Worm (Caenorhabditis elegans) whole organism, L2 larva: ENCODE results near the gene akt-2.

Experiments
- C34F6.9 ChIP-seq: fragments of 150-350 bp; optimal IDR thresholded peaks from 2 replicates; lab custom pipeline; 2014; ENCODE audit warnings: missing biosample characterization, missing genetic modification characterization
- F13H6.1 ChIP-seq: sonication (generic microtip); optimal IDR thresholded peaks from 2 replicates; lab custom pipeline; 2016; ENCODE audit warnings: missing genetic modification characterization, missing compliant biosample characterization
- R02D3.7 ChIP-seq: fragments of 150-350 bp; optimal IDR thresholded peaks from 2 replicates; lab custom pipeline; 2014; ENCODE audit warnings: missing biosample characterization, missing genetic modification characterization
- Y55F3AM.14 ChIP-seq: fragments of 200-800 bp; sonication (Bioruptor generic); optimal IDR thresholded peaks from 2 replicates; lab custom pipeline; 2018; ENCODE audit warnings: mild to moderate bottlenecking, missing genetic modification characterization, missing compliant biosample characterization
- ZK546.5 ChIP-seq: sonication (generic microtip); optimal IDR thresholded peaks from 2 replicates; lab custom pipeline; 2017; ENCODE audit warnings: missing biosample characterization, missing genetic modification characterization
- alr-1 ChIP-seq: fragments of 150-350 bp; optimal IDR thresholded peaks from 2 replicates; lab custom pipeline; 2014; ENCODE audit warnings: missing biosample characterization, missing genetic modification characterization
- aly-2 ChIP-seq: fragments of 150-350 bp; optimal IDR thresholded peaks from 2 replicates; lab custom pipeline; 2014; ENCODE audit warnings: missing biosample characterization, missing genetic modification characterization
- ama-1 ChIP-seq: fragments of 150-350 bp; optimal IDR thresholded peaks from 2 replicates; lab custom pipeline; 2018; ENCODE audit warnings: inconsistent platforms
- blmp-1 ChIP-seq: sonication (generic microtip); optimal IDR thresholded peaks from 2 replicates; lab custom pipeline; 2017; ENCODE audit warnings: missing genetic modification characterization, mild to moderate bottlenecking, missing compliant biosample characterization, antibody characterized with exemption, moderate library complexity; ENCODE audit not compliant: insufficient read depth
- ceh-16 ChIP-seq: fragments of 150-350 bp; optimal IDR thresholded peaks from 2 replicates; lab custom pipeline; 2014; ENCODE audit warnings: missing biosample characterization, missing genetic modification characterization
- ceh-82 ChIP-seq: fragments of 150-350 bp; optimal IDR thresholded peaks from 2 replicates; lab custom pipeline; 2014; ENCODE audit warnings: missing biosample characterization, missing genetic modification characterization
- crh-2 ChIP-seq: sonication (generic microtip); optimal IDR thresholded peaks from 2 replicates; lab custom pipeline; 2017; ENCODE audit warnings: missing biosample characterization, missing genetic modification characterization
- dmd-4 ChIP-seq: sonication (generic microtip); optimal IDR thresholded peaks from 2 replicates; lab custom pipeline; 2017; ENCODE audit warnings: missing biosample characterization, missing genetic modification characterization
- egl-27 ChIP-seq: sonication (generic microtip); optimal IDR thresholded peaks from 3 replicates; lab custom pipeline; 2017; ENCODE audit warnings: missing biosample characterization, missing genetic modification reagents, missing genetic modification characterization
- elt-1 ChIP-seq: fragments of 150-350 bp; optimal IDR thresholded peaks from 2 replicates; lab custom pipeline; 2014; ENCODE audit warnings: missing biosample characterization, missing genetic modification characterization
- elt-3 ChIP-seq: sonication (generic microtip); optimal IDR thresholded peaks from 2 replicates; lab custom pipeline; 2017; ENCODE audit warnings: missing biosample characterization, missing genetic modification characterization
- fos-1 ChIP-seq: fragments of 150-350 bp; optimal IDR thresholded peaks from 2 replicates; lab custom pipeline; 2014; ENCODE audit warnings: missing biosample characterization, missing genetic modification characterization
- gmeb-1 ChIP-seq: fragments of 150-350 bp; optimal IDR thresholded peaks from 2 replicates; lab custom pipeline; 2014; ENCODE audit warnings: missing biosample characterization, missing genetic modification characterization
- lin-11 ChIP-seq: fragments of 150-350 bp; sonication (generic microtip); optimal IDR thresholded peaks from 2 replicates; lab custom pipeline; 2014; ENCODE audit warnings: missing biosample characterization, missing genetic modification characterization, inconsistent platforms, mixed read lengths
- lin-13 ChIP-seq: fragments of 150-350 bp; optimal IDR thresholded peaks from 2 replicates; lab custom pipeline; 2014; ENCODE audit warnings: missing biosample characterization, missing genetic modification reagents, missing genetic modification characterization
- lin-39 ChIP-seq: fragments of 150-350 bp; optimal IDR thresholded peaks from 2 replicates; lab custom pipeline; 2014; ENCODE audit warnings: missing biosample characterization, missing genetic modification reagents, missing genetic modification characterization
- lsy-2 ChIP-seq, 2 experiments: fragments of 150-350 bp in 1 of 2; sonication (generic microtip) in 1 of 2; optimal IDR thresholded peaks; 2 replicates each; lab custom pipeline; 2014 to 2017; ENCODE audit warnings: missing biosample characterization in 2 of 2, missing genetic modification characterization in 2 of 2
- mab-5 ChIP-seq: fragments of 150-350 bp; optimal IDR thresholded peaks from 2 replicates; lab custom pipeline; 2014; ENCODE audit warnings: missing biosample characterization, missing genetic modification characterization
- mbf-1 ChIP-seq: sonication (generic microtip); optimal IDR thresholded peaks from 2 replicates; lab custom pipeline; 2017; ENCODE audit warnings: missing biosample characterization, missing genetic modification characterization
- mdl-1 ChIP-seq, 2 experiments: fragments of 150-350 bp in 1 of 2; sonication (generic microtip) in 1 of 2; optimal IDR thresholded peaks; 2 replicates each; lab custom pipeline; 2017; ENCODE audit warnings: missing biosample characterization in 2 of 2, missing genetic modification characterization in 2 of 2
- nhr-10 ChIP-seq: sonication (generic microtip); optimal IDR thresholded peaks from 2 replicates; lab custom pipeline; 2017; ENCODE audit warnings: missing biosample characterization, missing genetic modification characterization
- nhr-11 ChIP-seq: fragments of 150-350 bp; optimal IDR thresholded peaks from 2 replicates; lab custom pipeline; 2014; ENCODE audit warnings: missing biosample characterization, missing genetic modification characterization
- nhr-12 ChIP-seq: fragments of 150-350 bp; optimal IDR thresholded peaks from 2 replicates; lab custom pipeline; 2014; ENCODE audit warnings: missing biosample characterization, missing genetic modification characterization
- nhr-129 ChIP-seq: fragments of 150-350 bp; optimal IDR thresholded peaks from 2 replicates; lab custom pipeline; 2014; ENCODE audit warnings: missing biosample characterization, missing genetic modification characterization
- nhr-21 ChIP-seq: fragments of 150-350 bp; optimal IDR thresholded peaks from 2 replicates; lab custom pipeline; 2014; ENCODE audit warnings: missing biosample characterization, missing genetic modification characterization
- nhr-23 ChIP-seq: fragments of 150-350 bp; optimal IDR thresholded peaks from 2 replicates; lab custom pipeline; 2014; ENCODE audit warnings: missing biosample characterization, missing genetic modification reagents, missing genetic modification characterization
- nhr-237 ChIP-seq: fragments of 150-350 bp; optimal IDR thresholded peaks from 2 replicates; lab custom pipeline; 2014; ENCODE audit warnings: missing biosample characterization, missing genetic modification characterization
- nhr-25 ChIP-seq: fragments of 150-350 bp; sonication (generic microtip); optimal IDR thresholded peaks from 3 replicates; lab custom pipeline; 2014; ENCODE audit warnings: missing biosample characterization, missing genetic modification characterization
- nhr-6 ChIP-seq: fragments of 150-350 bp; optimal IDR thresholded peaks from 2 replicates; lab custom pipeline; 2014; ENCODE audit warnings: missing biosample characterization, missing genetic modification characterization
- nhr-77 ChIP-seq: fragments of 150-350 bp; optimal IDR thresholded peaks from 2 replicates; lab custom pipeline; 2014; ENCODE audit warnings: missing biosample characterization, missing genetic modification characterization
- peb-1 ChIP-seq: fragments of 150-350 bp; optimal IDR thresholded peaks from 2 replicates; lab custom pipeline; 2014; ENCODE audit warnings: missing biosample characterization, missing genetic modification characterization
- sem-4 ChIP-seq: fragments of 150-350 bp; optimal IDR thresholded peaks from 2 replicates; lab custom pipeline; 2014; ENCODE audit warnings: missing biosample characterization, missing genetic modification reagents, missing genetic modification characterization
- skn-1 ChIP-seq: sonication (generic microtip); optimal IDR thresholded peaks from 2 replicates; lab custom pipeline; 2017; ENCODE audit warnings: missing biosample characterization, missing genetic modification characterization
- sma-3 ChIP-seq: sonication (generic microtip); optimal IDR thresholded peaks from 2 replicates; lab custom pipeline; 2016; ENCODE audit warnings: missing genetic modification reagents, missing genetic modification characterization, missing compliant biosample characterization
- sma-9 ChIP-seq, 2 experiments: fragments of 150-350 bp in 1 of 2; sonication (generic microtip) in 1 of 2; optimal IDR thresholded peaks; 2 replicates each; lab custom pipeline; 2014 to 2016; ENCODE audit warnings: missing genetic modification characterization in 2 of 2, mild to moderate bottlenecking in 1 of 2, missing biosample characterization in 1 of 2, missing compliant biosample characterization in 1 of 2, missing genetic modification reagents in 1 of 2, moderate library complexity in 1 of 2
- snpc-4 ChIP-seq: fragments of 150-350 bp; optimal IDR thresholded peaks from 2 replicates; lab custom pipeline; 2014; ENCODE audit warnings: missing biosample characterization, missing genetic modification characterization
- unc-39 ChIP-seq: fragments of 150-350 bp; optimal IDR thresholded peaks from 2 replicates; lab custom pipeline; 2014; ENCODE audit warnings: missing biosample characterization, missing genetic modification characterization
- unc-55 ChIP-seq: fragments of 150-350 bp; sonication (generic microtip); optimal IDR thresholded peaks from 3 replicates; lab custom pipeline; 2014; ENCODE audit warnings: missing biosample characterization, missing genetic modification reagents, missing genetic modification characterization
- unc-62 ChIP-seq: fragments of 150-350 bp; optimal IDR thresholded peaks from 2 replicates; lab custom pipeline; 2014; ENCODE audit warnings: missing biosample characterization, missing genetic modification reagents, missing genetic modification characterization
- zag-1 ChIP-seq: fragments of 150-350 bp; optimal IDR thresholded peaks from 2 replicates; lab custom pipeline; 2014; ENCODE audit warnings: missing biosample characterization, missing genetic modification characterization
- ztf-1 ChIP-seq: fragments of 200-800 bp; sonication (Bioruptor generic); conservative IDR thresholded peaks from 2 replicates; pipeline ENCODE4 v1.3.6; 2022; ENCODE audit warnings: missing genetic modification characterization, missing compliant biosample characterization
- ztf-11 ChIP-seq: sonication (generic microtip); optimal IDR thresholded peaks from 2 replicates; lab custom pipeline; 2017; ENCODE audit warnings: missing biosample characterization, missing genetic modification characterization
- ztf-4 ChIP-seq: fragments of 150-350 bp; optimal IDR thresholded peaks from 2 replicates; lab custom pipeline; 2014; ENCODE audit warnings: missing biosample characterization, missing genetic modification characterization

The akt-2 gene

DNA sequence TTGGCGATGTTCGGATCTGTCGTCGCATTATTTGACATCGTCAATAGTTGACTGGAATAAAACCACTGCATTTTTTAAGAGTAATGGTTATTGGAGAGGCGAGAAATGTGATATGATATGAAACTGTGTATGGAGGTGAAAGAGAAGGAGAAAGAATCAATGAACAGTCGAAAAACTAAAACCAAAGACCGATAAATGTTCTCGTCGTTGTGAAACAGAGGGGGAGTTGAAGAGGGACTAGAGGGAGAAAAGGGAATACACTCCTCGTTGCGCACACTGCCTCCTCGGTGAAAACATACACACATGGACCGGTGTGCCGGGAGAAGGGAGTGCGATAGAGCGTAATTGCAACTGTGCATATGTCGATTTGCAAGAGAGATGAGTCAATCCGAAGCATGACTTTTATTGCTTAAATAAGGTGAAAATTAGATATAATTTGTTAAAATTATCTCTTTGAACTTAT lies 22.1 kb downstream of the akt-2 start, which contains the start of gene sym-4:
TSS of gene sym-4 (minus strand) at position 51 of the 463 bp plus-strand sequence.
- TF ChIP-seq sma-3 (GFP tag; lab: Kevin White, UChicago) (peak; percentile 96), Y55F3AM.14 (peak; percentile 5), nhr-10 (tag; lab: Kevin White, UChicago) (peak; percentile 22), peb-1 (tag; lab: Kevin White, UChicago) (peak; percentile 12), mab-5 (peak; percentile 81), unc-62 (no peak), nhr-12 (tag; lab: Kevin White, UChicago) (no peak), sma-9 (GFP tag; optimal IDR thresholded peaks at IDR 0.05; lab: Kevin White, UChicago) (peak; percentile 93), sma-9 (tag; optimal IDR thresholded peaks at IDR 0.05; lab: Kevin White, UChicago) (no peak), nhr-77 (tag; lab: Kevin White, UChicago) (peak; percentile 34), mbf-1 (no peak), ztf-4 (tag; lab: Kevin White, UChicago) (peak; percentile 84), ZK546.5 (tag; lab: Kevin White, UChicago) (no peak), dmd-4 (tag; lab: Kevin White, UChicago) (no peak), crh-2 (tag; lab: Kevin White, UChicago) (peak; percentile 96), nhr-23 (no peak), lin-13 (GFP tag; lab: Kevin White, UChicago) (peak; percentile 92), alr-1 (tag; lab: Kevin White, UChicago) (no peak), ztf-11 (no peak), ceh-82 (tag; lab: Kevin White, UChicago) (peak; percentile 32), ama-1 (lab: Kevin White, UChicago) (peak; percentile 30), blmp-1 (tag; lab: Kevin White, UChicago) (peak; percentile 80), lin-39 (tag; lab: Kevin White, UChicago) (no peak), aly-2 (tag; lab: Kevin White, UChicago) (no peak), gmeb-1 (peak; percentile 81), C34F6.9 (tag; lab: Kevin White, UChicago) (peak; percentile 98), nhr-6 (tag; lab: Kevin White, UChicago) (peak; percentile 76), F13H6.1 (tag; lab: Kevin White, UChicago) (peak; percentile 90), R02D3.7 (tag; lab: Kevin White, UChicago) (no peak), lsy-2 (tag; optimal IDR thresholded peaks at IDR 0.05; lab: Kevin White, UChicago) (peak; percentile 35 to 90), nhr-11 (tag; lab: Kevin White, UChicago) (peak; percentile 51), mdl-1 (tag; optimal IDR thresholded peaks at IDR 0.05; lab: Kevin White, UChicago) (peak; percentile 55 to 88), elt-3 (tag; lab: Kevin White, UChicago) (no peak), egl-27 (tag; lab: Kevin White, UChicago) (peak; percentile 83), nhr-237 (tag; lab: Kevin White, UChicago) (peak; percentile 34), nhr-25 (tag; lab: Kevin White, UChicago) (peak; percentile 91), fos-1 (tag; lab: Kevin White, UChicago) (peak; percentile 99), elt-1 (no peak), skn-1 (tag; lab: Kevin White, UChicago) (peak; percentile 8), snpc-4 (tag; lab: Kevin White, UChicago) (peak; percentile 78), ztf-1 (GFP tag; lab: Robert Waterston, UW) (no peak), sem-4 (tag; lab: Kevin White, UChicago) (peak; percentile 87), nhr-129 (peak; percentile 97), unc-55 (peak; percentile 96), nhr-21 (tag; lab: Kevin White, UChicago) (peak; percentile 94), lin-11 (tag; lab: Kevin White, UChicago) (peak; percentile 74), zag-1 (tag; lab: Kevin White, UChicago) (peak; percentile 92), ceh-16 (no peak), unc-39 (no peak)
